6 fruit fly cellular contexts compared by ENCODE assay signal in the genomic region with DNA sequence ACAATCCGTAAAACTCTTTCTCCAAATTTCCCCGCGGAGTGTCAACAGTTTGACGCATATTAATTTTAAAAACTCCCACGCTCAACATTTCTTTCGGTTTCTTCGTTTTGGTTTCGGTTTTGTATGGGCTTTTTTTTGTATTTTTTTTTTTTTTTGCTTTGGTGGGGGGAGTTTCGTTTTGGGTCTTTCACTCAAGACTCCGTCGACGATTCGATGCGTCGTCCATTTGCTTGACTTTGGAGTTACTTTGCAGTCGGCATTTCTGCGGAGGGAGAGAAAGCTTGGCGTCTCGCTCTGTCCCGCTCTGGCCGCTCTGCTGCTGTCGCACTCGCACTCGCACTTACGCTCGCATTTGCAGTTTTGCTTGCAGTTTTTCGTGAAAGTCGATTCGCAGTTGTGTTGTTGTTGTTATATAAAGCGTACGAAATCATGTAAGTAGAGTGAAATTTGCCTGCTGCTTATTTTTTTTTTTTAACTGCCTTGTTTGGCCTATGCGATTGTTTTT.
TF ChIP-seq lines count a peak whose summit lies in the region.

No protein-coding gene starts in this region.

- no peak for TF ChIP-seq CTCF in whole organism, embryonic (GFP tag; optimal IDR thresholded peaks at IDR 0.05; lab: Kevin White, UChicago)

TF ChIP-seq in whole organism, 6 proteins besides CTCF, POLR2A, EP300 and RAD21:
- TF ChIP-seq CG8478 (optimal IDR thresholded peaks at IDR 0.05; lab: Kevin White, UChicago), result peak; percentile 7
- TF ChIP-seq usp (GFP tag; optimal IDR thresholded peaks at IDR 0.05; lab: Kevin White, UChicago), result no peak
- no peak for TF ChIP-seq pan (optimal IDR thresholded peaks at IDR 0.05; lab: Kevin White, UChicago)

TF ChIP-seq in whole organism, adult, 20 proteins besides CTCF, POLR2A, EP300 and RAD21:
- peak; percentile 19 for TF ChIP-seq pad (GFP tag; optimal IDR thresholded peaks at IDR 0.05; lab: Kevin White, UChicago)
- peak; percentile 81 for TF ChIP-seq tj (GFP tag; optimal IDR thresholded peaks at IDR 0.05; lab: Kevin White, UChicago)
- no peak for TF ChIP-seq Clk (GFP tag; optimal IDR thresholded peaks at IDR 0.05; lab: Kevin White, UChicago)

TF ChIP-seq in whole organism, embryonic, 481 proteins besides CTCF, POLR2A, EP300 and RAD21:
- TF ChIP-seq z (GFP tag; IDR thresholded peaks at IDR 0.05; lab: Robert Waterston, UW) (peak; percentile 55; the same call in 1 of the 3 replicates), CG10321 (GFP tag; IDR thresholded peaks at IDR 0.05; lab: Robert Waterston, UW) (peak; percentile 40), dmrt99B (tag; optimal IDR thresholded peaks at IDR 0.05; lab: Kevin White, UChicago) (no peak), CG2199 (GFP tag; IDR thresholded peaks at IDR 0.05; lab: Robert Waterston, UW) (0 out of 3 replicates have a peak, but pooled peaks have one; percentile 13), CG13894 (tag; optimal IDR thresholded peaks at IDR 0.05; lab: Kevin White, UChicago) (no peak), CG1832 (GFP tag; optimal IDR thresholded peaks at IDR 0.05; lab: Kevin White, UChicago) (peak; percentile 42), jigr1 (GFP tag; IDR thresholded peaks at IDR 0.05; lab: Robert Waterston, UW) (no peak), ci (GFP tag; IDR thresholded peaks at IDR 0.05; lab: Robert Waterston, UW) (0 out of 3 replicates have a peak, but pooled peaks have one; percentile 26), B-H2 (GFP tag; optimal IDR thresholded peaks at IDR 0.05; lab: Kevin White, UChicago) (no peak), Drgx (GFP tag; IDR thresholded peaks at IDR 0.05; lab: Robert Waterston, UW) (peak; percentile 37; the same call in 1 of the 2 replicates), Pdp1 (GFP tag; optimal IDR thresholded peaks at IDR 0.05; lab: Kevin White, UChicago) (peak in 1 of 2 experiments; percentile 15), sqz (GFP tag; optimal IDR thresholded peaks at IDR 0.05; lab: Kevin White, UChicago) (peak; percentile 45), vvl (GFP tag; IDR thresholded peaks at IDR 0.05; lab: Robert Waterston, UW) (peak; percentile 31; the same call in 1 of the 2 replicates), Tbp (GFP tag; optimal IDR thresholded peaks at IDR 0.05; lab: Kevin White, UChicago) (no peak), lov (optimal IDR thresholded peaks at IDR 0.05; lab: Kevin White, UChicago) (no peak), lov (GFP tag; IDR thresholded peaks at IDR 0.05; lab: Robert Waterston, UW) (no peak)

TF ChIP-seq in whole organism, prepupa, 60 proteins besides CTCF, POLR2A, EP300 and RAD21:
- TF ChIP-seq CG6163 (GFP tag; IDR thresholded peaks at IDR 0.05; lab: Robert Waterston, UW) (peak; percentile 51; the same call in 2 of the 3 replicates), Lpt (GFP tag; optimal IDR thresholded peaks at IDR 0.05; lab: Kevin White, UChicago) (peak; percentile 42), Hr38 (GFP tag; optimal IDR thresholded peaks at IDR 0.05; lab: Kevin White, UChicago) (peak; percentile 13), CG3919 (GFP tag; optimal IDR thresholded peaks at IDR 0.05; lab: Kevin White, UChicago) (no peak), CG15336 (GFP tag; IDR thresholded peaks at IDR 0.05; lab: Robert Waterston, UW) (peak; percentile 23; the same call in 1 of the 2 replicates), Ets21C (GFP tag; optimal IDR thresholded peaks at IDR 0.05; lab: Kevin White, UChicago) (no peak), CG6854 (GFP tag; optimal IDR thresholded peaks at IDR 0.05; lab: Kevin White, UChicago) (peak; percentile 82), Blimp-1 (GFP tag; optimal IDR thresholded peaks at IDR 0.05; lab: Kevin White, UChicago) (peak; percentile 23), vri (GFP tag; optimal IDR thresholded peaks at IDR 0.05; lab: Kevin White, UChicago) (peak; percentile 13), eg (GFP tag; IDR thresholded peaks at IDR 0.05; lab: Robert Waterston, UW) (peak; percentile 70)

TF ChIP-seq in whole organism, pupa, 21 proteins besides CTCF, POLR2A, EP300 and RAD21:
- TF ChIP-seq CG10348 (GFP tag; IDR thresholded peaks at IDR 0.05; lab: Robert Waterston, UW) (no peak), Pif1B (GFP tag; optimal IDR thresholded peaks at IDR 0.05; lab: Kevin White, UChicago) (peak; percentile 18), CG4496 (GFP tag; IDR thresholded peaks at IDR 0.05; lab: Robert Waterston, UW) (peak; percentile 53; the same call in 1 of the 3 replicates), Snoo (tag; optimal IDR thresholded peaks at IDR 0.05; lab: Kevin White, UChicago) (peak; percentile 21)

TF ChIP-seq in whole organism, wandering third instar larva, 38 proteins besides CTCF, POLR2A, EP300 and RAD21:
- TF ChIP-seq fru (GFP tag; optimal IDR thresholded peaks at IDR 0.05; lab: Kevin White, UChicago) (peak; percentile 71), Mio (GFP tag; optimal IDR thresholded peaks at IDR 0.05; lab: Kevin White, UChicago) (no peak)
